Worm (Caenorhabditis elegans): ENCODE data around the gene idpp-1.

DNA sequence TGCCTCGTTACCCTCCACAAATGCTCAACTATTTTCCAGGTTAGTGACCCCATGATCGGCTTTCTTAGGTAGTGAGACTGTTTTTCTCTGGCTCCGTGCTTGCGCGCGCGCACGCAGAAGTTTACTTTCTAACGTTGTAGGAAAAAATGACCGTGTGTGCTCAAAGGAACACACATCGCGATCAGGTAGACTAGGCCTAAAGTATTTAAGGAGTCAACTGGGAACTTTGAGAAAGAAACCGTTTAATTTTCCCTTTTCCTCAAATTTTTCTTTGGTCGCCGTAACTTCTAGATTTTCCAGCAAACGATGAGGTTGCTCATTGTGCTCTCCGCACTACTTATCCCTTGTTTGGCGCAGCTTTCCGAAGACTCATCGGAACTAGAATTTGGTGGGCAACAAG, at the start of gene idpp-1:
- no peak for TF ChIP-seq nhr-90 (tag; optimal IDR thresholded peaks at IDR 0.05; ENCODE audit: poor library complexity)
- no peak for TF ChIP-seq pqm-1 (tag; optimal IDR thresholded peaks at IDR 0.05)
- no peak for TF ChIP-seq snpc-4 (tag; optimal IDR thresholded peaks at IDR 0.05)
- TF ChIP-seq alr-1 (tag; optimal IDR thresholded peaks at IDR 0.05; ENCODE audit: borderline replicate concordance) = no peak
- no peak for TF ChIP-seq nhr-28 (tag; optimal IDR thresholded peaks at IDR 0.05)
- no peak for TF ChIP-seq xbp-1 (tag; optimal IDR thresholded peaks at IDR 0.05)
- no peak for TF ChIP-seq blmp-1 (tag; optimal IDR thresholded peaks at IDR 0.05)
- TF ChIP-seq sptf-1 (tag; optimal IDR thresholded peaks at IDR 0.05) = no peak
- no peak for TF ChIP-seq lin-15B (tag; optimal IDR thresholded peaks at IDR 0.05)
- TF ChIP-seq C04F5.9 (tag; optimal IDR thresholded peaks at IDR 0.05) = no peak

Data from whole organism, L1 larva.